Fruit fly (Drosophila melanogaster) whole organism, embryonic: ENCODE data around the gene topi.

Source experiments
- Aef1 ChIP-seq: fragments of 200-800 bp; sonication (Bioruptor generic); IDR thresholded peaks from 3 replicates; pipeline ENCODE4 v1.3.6; 2022; ENCODE audit warnings: missing biosample characterization, missing genetic modification characterization
- Bgb ChIP-seq: fragments of 200-800 bp; sonication (Bioruptor generic); IDR thresholded peaks from 2 replicates; pipeline ENCODE4 v1.3.6; 2022; ENCODE audit warnings: missing biosample characterization, missing genetic modification characterization; ENCODE audit not compliant: partially characterized antibody
- CG10267 ChIP-seq: fragments of 200-800 bp; sonication (Bioruptor generic); optimal IDR thresholded peaks from 2 replicates; lab custom pipeline; 2018; ENCODE audit warnings: missing biosample characterization, mild to moderate bottlenecking, missing genetic modification characterization, moderate library complexity
- CG10274 ChIP-seq: fragments of 200-800 bp; sonication (Bioruptor generic); optimal IDR thresholded peaks from 3 replicates; lab custom pipeline; 2017; ENCODE audit warnings: missing biosample characterization, mild to moderate bottlenecking, missing genetic modification characterization
- CG11723 ChIP-seq: fragments of 200-800 bp; sonication (Bioruptor generic); optimal IDR thresholded peaks from 2 replicates; lab custom pipeline; 2017; ENCODE audit warnings: missing biosample characterization, mild to moderate bottlenecking, missing genetic modification characterization
- CG12155 ChIP-seq: fragments of 200-800 bp; sonication (Bioruptor generic); optimal IDR thresholded peaks from 3 replicates; lab custom pipeline; 2016; ENCODE audit warnings: missing biosample characterization, missing genetic modification characterization
- CG14441 ChIP-seq: fragments of 200-800 bp; sonication (Bioruptor generic); IDR thresholded peaks from 2 replicates; pipeline ENCODE4 v1.3.6; 2022; ENCODE audit warnings: missing biosample characterization, missing genetic modification characterization
- CG17361 ChIP-seq: fragments of 200-800 bp; sonication (Bioruptor generic); IDR thresholded peaks from 3 replicates; pipeline ENCODE4 v1.3.6; 2022; ENCODE audit warnings: missing biosample characterization, missing genetic modification characterization
- CG18262 ChIP-seq: fragments of 200-800 bp; optimal IDR thresholded peaks from 3 replicates; lab custom pipeline; 2019; ENCODE audit warnings: missing biosample characterization, mild to moderate bottlenecking, missing genetic modification characterization, moderate library complexity
- CG2120 ChIP-seq: fragments of 200-800 bp; sonication (Bioruptor generic); optimal IDR thresholded peaks from 3 replicates; lab custom pipeline; 2016; ENCODE audit warnings: missing biosample characterization, missing genetic modification characterization
- CG2129 ChIP-seq: fragments of 200-800 bp; sonication (Bioruptor generic); IDR thresholded peaks from 2 replicates; pipeline ENCODE4 v1.3.6; 2022; ENCODE audit warnings: missing biosample characterization, missing genetic modification characterization; ENCODE audit not compliant: partially characterized antibody
- CG31441 ChIP-seq: fragments of 200-800 bp; sonication (Bioruptor generic); IDR thresholded peaks from 2 replicates; pipeline ENCODE4 v1.3.6; 2022; ENCODE audit warnings: missing biosample characterization, missing genetic modification characterization
- CG32532 ChIP-seq: fragments of 200-800 bp; sonication (Bioruptor generic); IDR thresholded peaks from 2 replicates; pipeline ENCODE4 v1.3.6; 2022; ENCODE audit warnings: missing biosample characterization, missing genetic modification characterization
- CG3281 ChIP-seq: fragments of 200-800 bp; sonication (Bioruptor generic); optimal IDR thresholded peaks from 3 replicates; lab custom pipeline; 2017; ENCODE audit warnings: missing biosample characterization, mild to moderate bottlenecking, missing genetic modification characterization
- CG34422 ChIP-seq: fragments of 200-800 bp; sonication (Bioruptor generic); IDR thresholded peaks from 3 replicates; pipeline ENCODE4 v1.3.6; 2022; ENCODE audit warnings: missing biosample characterization, missing genetic modification characterization
- CG3847 ChIP-seq: fragments of 200-800 bp; sonication (Bioruptor generic); IDR thresholded peaks from 2 replicates; pipeline ENCODE4 v1.3.6; 2022; ENCODE audit warnings: missing biosample characterization, missing genetic modification characterization
- CG4328 ChIP-seq: fragments of 200-800 bp; sonication (Bioruptor generic); optimal IDR thresholded peaks from 3 replicates; lab custom pipeline; 2017; ENCODE audit warnings: missing biosample characterization, missing genetic modification reagents, missing genetic modification characterization
- CG4360 ChIP-seq: fragments of 200-800 bp; sonication (Bioruptor generic); IDR thresholded peaks from 2 replicates; pipeline ENCODE4 v1.3.6; 2022; ENCODE audit warnings: missing biosample characterization, missing genetic modification characterization
- CG7372 ChIP-seq: fragments of 200-800 bp; sonication (Bioruptor generic); IDR thresholded peaks from 2 replicates; pipeline ENCODE4 v1.3.6; 2022; ENCODE audit warnings: missing biosample characterization, missing genetic modification characterization
- CG7745 ChIP-seq: fragments of 200-800 bp; sonication (Bioruptor generic); optimal IDR thresholded peaks from 2 replicates; lab custom pipeline; 2018; ENCODE audit warnings: missing biosample characterization, mild to moderate bottlenecking, missing genetic modification characterization, moderate library complexity
- CG8290 ChIP-seq, 3 experiments: fragments of 200-800 bp; sonication (Bioruptor generic); optimal IDR thresholded peaks; 2 replicates each; lab custom pipeline; 2016 to 2019; ENCODE audit warnings: missing biosample characterization in 3 of 3, missing genetic modification characterization in 3 of 3, mild to moderate bottlenecking in 2 of 3, moderate library complexity in 1 of 3
- Deaf1 ChIP-seq: fragments of 200-800 bp; optimal IDR thresholded peaks from 3 replicates; lab custom pipeline; 2019; ENCODE audit warnings: missing biosample characterization, mild to moderate bottlenecking, missing genetic modification characterization, moderate library complexity
- Dek ChIP-seq: fragments of 200-800 bp; sonication (Bioruptor generic); optimal IDR thresholded peaks from 3 replicates; lab custom pipeline; 2019; ENCODE audit warnings: missing biosample characterization, mild to moderate bottlenecking, missing genetic modification characterization, moderate library complexity
- Dp ChIP-seq: fragments of 200-800 bp; sonication (Bioruptor generic); optimal IDR thresholded peaks from 2 replicates; lab custom pipeline; 2018; ENCODE audit warnings: missing biosample characterization, mild to moderate bottlenecking, missing genetic modification characterization, moderate library complexity
- E2f2 ChIP-seq: fragments of 200-800 bp; sonication (Bioruptor generic); IDR thresholded peaks from 2 replicates; pipeline ENCODE4 v1.3.6; 2022; ENCODE audit warnings: missing biosample characterization, missing genetic modification characterization
- Fer3 ChIP-seq: fragments of 200-800 bp; sonication (Bioruptor generic); optimal IDR thresholded peaks from 2 replicates; lab custom pipeline; 2018; ENCODE audit warnings: missing biosample characterization, mild to moderate bottlenecking, missing genetic modification characterization, moderate library complexity
- Hand ChIP-seq: fragments of 200-800 bp; sonication (Bioruptor generic); optimal IDR thresholded peaks from 2 replicates; lab custom pipeline; 2017; ENCODE audit warnings: mild to moderate bottlenecking, missing biosample characterization, missing genetic modification reagents, missing genetic modification characterization
- HmgZ ChIP-seq: fragments of 200-800 bp; sonication (Bioruptor generic); optimal IDR thresholded peaks from 2 replicates; lab custom pipeline; 2018; ENCODE audit warnings: missing biosample characterization, mild to moderate bottlenecking, missing genetic modification characterization
- Jarid2 ChIP-seq: fragments of 200-800 bp; sonication (Bioruptor generic); optimal IDR thresholded peaks from 3 replicates; lab custom pipeline; 2017; ENCODE audit warnings: mild to moderate bottlenecking, missing biosample characterization, missing genetic modification reagents, missing genetic modification characterization
- MESR4 ChIP-seq: fragments of 200-800 bp; sonication (Bioruptor generic); optimal IDR thresholded peaks from 2 replicates; lab custom pipeline; 2018; ENCODE audit warnings: missing biosample characterization, mild to moderate bottlenecking, missing genetic modification characterization, moderate library complexity
- Pdp1 ChIP-seq, 2 experiments: fragments of 200-800 bp; sonication (Bioruptor generic); optimal IDR thresholded peaks; 3 replicates each; lab custom pipeline; 2016; ENCODE audit warnings: missing biosample characterization in 2 of 2, missing genetic modification characterization in 2 of 2, mild to moderate bottlenecking in 1 of 2, moderate library complexity in 1 of 2
- Tbp ChIP-seq: fragments of >200 bp; optimal IDR thresholded peaks from 2 replicates; lab custom pipeline; 2018; ENCODE audit warnings: missing biosample characterization, missing genetic modification characterization
- Usf ChIP-seq: fragments of 200-800 bp; sonication (Bioruptor generic); optimal IDR thresholded peaks from 2 replicates; lab custom pipeline; 2017; ENCODE audit warnings: missing genotype, missing biosample characterization, missing genetic modification characterization
- ap ChIP-seq: fragments of 200-800 bp; sonication (Bioruptor generic); IDR thresholded peaks from 2 replicates; pipeline ENCODE4 v1.3.6; 2022; ENCODE audit warnings: missing biosample characterization, missing genetic modification characterization
- danr ChIP-seq: fragments of 200-800 bp; sonication (Bioruptor generic); IDR thresholded peaks from 2 replicates; pipeline ENCODE4 v1.3.6; 2022; ENCODE audit warnings: missing biosample characterization, missing genetic modification characterization
- ewg ChIP-seq: fragments of 200-800 bp; sonication (Bioruptor generic); optimal IDR thresholded peaks from 3 replicates; lab custom pipeline; 2017; ENCODE audit warnings: mild to moderate bottlenecking, missing biosample characterization, missing genetic modification reagents, missing genetic modification characterization
- fd3F ChIP-seq: fragments of 200-800 bp; sonication (Bioruptor generic); optimal IDR thresholded peaks from 2 replicates; lab custom pipeline; 2018; ENCODE audit warnings: missing biosample characterization, mild to moderate bottlenecking, missing genetic modification characterization, moderate library complexity
- gcm2 ChIP-seq: fragments of 200-800 bp; sonication (Bioruptor generic); optimal IDR thresholded peaks from 2 replicates; lab custom pipeline; 2016; ENCODE audit warnings: missing biosample characterization, missing genetic modification characterization
- gem ChIP-seq: fragments of 200-800 bp; sonication (Bioruptor generic); optimal IDR thresholded peaks from 2 replicates; lab custom pipeline; 2019; ENCODE audit warnings: missing biosample characterization, mild to moderate bottlenecking, missing genetic modification characterization, moderate library complexity
- gfzf ChIP-seq: fragments of 200-800 bp; sonication (Bioruptor generic); optimal IDR thresholded peaks from 2 replicates; lab custom pipeline; 2016; ENCODE audit warnings: missing biosample characterization, mild to moderate bottlenecking, missing genetic modification characterization, moderate library complexity
- grn ChIP-seq: fragments of 200-800 bp; sonication (Bioruptor generic); optimal IDR thresholded peaks from 3 replicates; lab custom pipeline; 2017; ENCODE audit warnings: missing biosample characterization, missing genetic modification characterization
- kah ChIP-seq: fragments of 200-800 bp; sonication (Bioruptor generic); optimal IDR thresholded peaks from 2 replicates; lab custom pipeline; 2018; ENCODE audit warnings: missing biosample characterization, mild to moderate bottlenecking, missing genetic modification characterization
- nerfin-2 ChIP-seq: fragments of 200-800 bp; sonication (Bioruptor generic); IDR thresholded peaks from 2 replicates; pipeline ENCODE4 v1.3.6; 2022; ENCODE audit warnings: missing biosample characterization, missing genetic modification characterization; ENCODE audit not compliant: partially characterized antibody
- onecut ChIP-seq: fragments of 200-800 bp; sonication (Bioruptor generic); IDR thresholded peaks from 2 replicates; pipeline ENCODE4 v1.3.6; 2022; ENCODE audit warnings: missing biosample characterization, missing genetic modification characterization
- p53 ChIP-seq: fragments of 200-800 bp; sonication (Bioruptor generic); optimal IDR thresholded peaks from 2 replicates; lab custom pipeline; 2016; ENCODE audit warnings: missing biosample characterization, missing genetic modification characterization
- repo ChIP-seq: fragments of 200-800 bp; sonication (Bioruptor generic); optimal IDR thresholded peaks from 2 replicates; lab custom pipeline; 2016; ENCODE audit warnings: missing biosample characterization, missing genetic modification characterization
- sens ChIP-seq: fragments of 200-800 bp; sonication (Bioruptor generic); peaks from one replicate; lab custom pipeline; 2016; ENCODE audit warnings: missing biosample characterization, missing genetic modification characterization
- sens-2 ChIP-seq: fragments of 200-800 bp; sonication (Bioruptor generic); IDR thresholded peaks from 2 replicates; pipeline ENCODE4 v1.3.6; 2022; ENCODE audit warnings: missing biosample characterization, missing genetic modification characterization
- stwl ChIP-seq: fragments of 200-800 bp; sonication (Bioruptor generic); optimal IDR thresholded peaks from 3 replicates; lab custom pipeline; 2018; ENCODE audit warnings: missing biosample characterization, mild to moderate bottlenecking, missing genetic modification characterization, moderate library complexity
- unpg ChIP-seq: fragments of 200-800 bp; sonication (Bioruptor generic); optimal IDR thresholded peaks from 3 replicates; lab custom pipeline; 2018; ENCODE audit warnings: missing biosample characterization, mild to moderate bottlenecking, missing genetic modification characterization, moderate library complexity
- zfh2 ChIP-seq: fragments of 200-800 bp; sonication (Bioruptor generic); optimal IDR thresholded peaks from 2 replicates; lab custom pipeline; 2016; ENCODE audit warnings: missing biosample characterization, missing genetic modification characterization

topi gene

DNA sequence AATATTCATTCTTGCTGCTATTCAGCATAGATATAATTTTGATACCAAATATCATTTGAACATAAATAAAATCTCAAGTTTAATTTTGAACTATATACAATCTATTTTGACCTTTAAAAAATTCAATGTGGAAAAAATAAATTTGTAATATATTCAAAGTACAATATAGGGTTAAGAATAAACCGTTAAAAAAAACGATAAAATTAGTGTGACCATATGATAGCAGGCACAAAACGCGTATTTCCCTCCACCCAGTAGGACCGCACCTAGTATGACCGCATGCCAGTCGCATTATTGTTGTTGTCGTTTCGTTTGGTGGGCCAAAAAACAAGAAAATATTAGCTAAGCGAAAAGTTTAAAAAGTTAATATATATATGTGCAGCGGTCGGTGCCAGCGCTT is 18.1 kb downstream of the topi start, which contains the start of gene CG8516:
CG8516 (plus strand) TSS at position 278 of the 400 bp plus-strand sequence.
- no peak for TF ChIP-seq repo (GFP tag; lab: Kevin White, UChicago)
- no peak for TF ChIP-seq unpg (GFP tag; lab: Kevin White, UChicago)
- peak; percentile 90 for TF ChIP-seq CG4360 (GFP tag; lab: Robert Waterston, UW)
- no peak for TF ChIP-seq Deaf1 (tag; lab: Kevin White, UChicago)
- no peak for TF ChIP-seq Hand (GFP tag; lab: Kevin White, UChicago)
- no peak for TF ChIP-seq ap (GFP tag; lab: Robert Waterston, UW)
- no peak for TF ChIP-seq grn (GFP tag; lab: Kevin White, UChicago)
- peak; percentile 5 for TF ChIP-seq CG18262 (tag; lab: Kevin White, UChicago)
- no peak for TF ChIP-seq CG7745 (tag; lab: Kevin White, UChicago)
- no peak for TF ChIP-seq kah (GFP tag; lab: Kevin White, UChicago)
- no peak for TF ChIP-seq Bgb (GFP tag; lab: Robert Waterston, UW)
- TF ChIP-seq Usf: no peak
- no peak for TF ChIP-seq CG14441
- peak in 1 of 2 experiments; percentile 53 for TF ChIP-seq Pdp1 (GFP tag; optimal IDR thresholded peaks at IDR 0.05; lab: Kevin White, UChicago)
- peak; percentile 68 for TF ChIP-seq sens
- TF ChIP-seq Tbp (GFP tag; lab: Kevin White, UChicago): no peak
- peak; percentile 37; the same call in 1 of the 2 replicates for TF ChIP-seq CG3847
- peak; percentile 49 for TF ChIP-seq E2f2 (GFP tag; lab: Robert Waterston, UW)
- TF ChIP-seq sens-2: no peak
- TF ChIP-seq CG10274: no peak
- peak; percentile 30 for TF ChIP-seq Dek (tag; lab: Kevin White, UChicago)
- no peak for TF ChIP-seq CG4328
- no peak for TF ChIP-seq CG12155
- TF ChIP-seq fd3F: no peak
- TF ChIP-seq CG32532 (GFP tag; lab: Robert Waterston, UW): peak; percentile 34; the same call in 1 of the 2 replicates
- no peak for TF ChIP-seq gem (tag; lab: Kevin White, UChicago)
- no peak for TF ChIP-seq danr (GFP tag; lab: Robert Waterston, UW)
- peak; percentile 41 for TF ChIP-seq CG2120 (GFP tag; lab: Kevin White, UChicago)
- peak; percentile 93 for TF ChIP-seq gfzf (GFP tag; lab: Kevin White, UChicago)
- peak; percentile 67 for TF ChIP-seq Aef1
- TF ChIP-seq ewg (GFP tag; lab: Kevin White, UChicago): no peak
- TF ChIP-seq HmgZ (tag; lab: Kevin White, UChicago): peak; percentile 67
- no peak for TF ChIP-seq CG8290 (GFP tag; optimal IDR thresholded peaks at IDR 0.05; lab: Kevin White, UChicago)
- no peak for TF ChIP-seq CG8290 (tag; optimal IDR thresholded peaks at IDR 0.05; lab: Kevin White, UChicago)
- TF ChIP-seq CG11723 (GFP tag; lab: Kevin White, UChicago): no peak
- no peak for TF ChIP-seq CG31441 (GFP tag; lab: Robert Waterston, UW)
- no peak for TF ChIP-seq CG2129 (GFP tag; lab: Robert Waterston, UW)
- TF ChIP-seq stwl (tag; lab: Kevin White, UChicago): peak; percentile 81
- peak; percentile 49; the same call in 1 of the 3 replicates for TF ChIP-seq CG34422 (GFP tag; lab: Robert Waterston, UW)
- TF ChIP-seq gcm2 (GFP tag; lab: Kevin White, UChicago): no peak
- no peak for TF ChIP-seq Jarid2 (GFP tag; lab: Kevin White, UChicago)
- TF ChIP-seq zfh2 (GFP tag; lab: Kevin White, UChicago): no peak
- peak; percentile 51 for TF ChIP-seq CG10267 (tag; lab: Kevin White, UChicago)
- no peak for TF ChIP-seq CG3281 (GFP tag; lab: Kevin White, UChicago)
- TF ChIP-seq p53 (GFP tag; lab: Kevin White, UChicago): no peak
- TF ChIP-seq nerfin-2: no peak
- peak; percentile 49 for TF ChIP-seq Dp
- no peak for TF ChIP-seq onecut (GFP tag; lab: Robert Waterston, UW)
- TF ChIP-seq MESR4 (GFP tag; lab: Kevin White, UChicago): peak; percentile 74
- no peak for TF ChIP-seq Fer3 (tag; lab: Kevin White, UChicago)
- 0 out of 3 replicates have a peak, but pooled peaks have one; percentile 15 for TF ChIP-seq CG17361 (GFP tag; lab: Robert Waterston, UW)
- TF ChIP-seq CG7372 (GFP tag; lab: Robert Waterston, UW): no peak
